Fruit fly (Drosophila melanogaster): ENCODE results near the gene CG7987.

- TF ChIP-seq CG8478 (optimal IDR thresholded peaks at IDR 0.05) (no peak), CTCF (optimal IDR thresholded peaks at IDR 0.05) (no peak)
Measured at dm6 chr3R:14569411-14570107, 6.1 kb downstream of the CG7987 start, which contains the start of gene Cys.

Data from S2 (cell line).